Fruit fly (Drosophila melanogaster) whole organism, pupa: ENCODE results near the gene feo.

Experiments used
- CG10348 ChIP-seq: fragments of 200-800 bp; sonication (Bioruptor generic); IDR thresholded peaks from 2 replicates; pipeline ENCODE4 v1.3.6; 2022; ENCODE audit warnings: missing biosample characterization, missing genetic modification characterization
- CG13204 ChIP-seq: fragments of 200-800 bp; sonication (Bioruptor generic); optimal IDR thresholded peaks from 2 replicates; lab custom pipeline; 2018; ENCODE audit warnings: missing biosample characterization, mild to moderate bottlenecking, missing genetic modification characterization, moderate library complexity
- CG14655 ChIP-seq: fragments of 200-800 bp; sonication (Bioruptor generic); optimal IDR thresholded peaks from 3 replicates; lab custom pipeline; 2017; ENCODE audit warnings: mild to moderate bottlenecking, missing biosample characterization, missing genetic modification reagents, missing genetic modification characterization
- CG15710 ChIP-seq: fragments of 200-800 bp; sonication (Bioruptor generic); optimal IDR thresholded peaks from 2 replicates; lab custom pipeline; 2018; ENCODE audit warnings: missing biosample characterization, mild to moderate bottlenecking, missing genetic modification characterization, moderate library complexity
- CG17806 ChIP-seq: fragments of 200-800 bp; sonication (Bioruptor generic); optimal IDR thresholded peaks from 2 replicates; lab custom pipeline; 2018; ENCODE audit warnings: missing biosample characterization, mild to moderate bottlenecking, missing genetic modification characterization, moderate library complexity
- CG32121 ChIP-seq: fragments of 200-800 bp; sonication (Bioruptor generic); IDR thresholded peaks from 2 replicates; pipeline ENCODE4 v1.3.6; 2022; ENCODE audit warnings: missing biosample characterization, missing genetic modification characterization
- CG34367 ChIP-seq: fragments of 200-800 bp; sonication (Bioruptor generic); optimal IDR thresholded peaks from 2 replicates; lab custom pipeline; 2018; ENCODE audit warnings: missing biosample characterization, mild to moderate bottlenecking, missing genetic modification characterization
- CG8301 ChIP-seq: fragments of 200-800 bp; sonication (Bioruptor generic); optimal IDR thresholded peaks from 2 replicates; lab custom pipeline; 2018; ENCODE audit warnings: missing biosample characterization, mild to moderate bottlenecking, missing genetic modification characterization
- D1 ChIP-seq: fragments of 200-800 bp; sonication (Bioruptor generic); optimal IDR thresholded peaks from 2 replicates; lab custom pipeline; 2018; ENCODE audit warnings: missing biosample characterization, mild to moderate bottlenecking, missing genetic modification characterization, moderate library complexity
- EcR ChIP-seq: fragments of 200-800 bp; sonication (Bioruptor generic); optimal IDR thresholded peaks from 3 replicates; lab custom pipeline; 2019; ENCODE audit warnings: missing biosample characterization, missing genetic modification characterization, mild to moderate bottlenecking, moderate library complexity, missing genetic modification reagents
- Pif1A ChIP-seq: fragments of 200-800 bp; sonication (Bioruptor generic); optimal IDR thresholded peaks from 3 replicates; lab custom pipeline; 2016; ENCODE audit warnings: missing biosample characterization, missing genetic modification characterization
- Pif1B ChIP-seq: fragments of 200-800 bp; sonication (Bioruptor generic); optimal IDR thresholded peaks from 3 replicates; lab custom pipeline; 2016; ENCODE audit warnings: missing biosample characterization, missing genetic modification characterization

dm6 chrX:10848565-10848964 is 6.1 kb downstream of the feo start, which contains the start of gene CG2202:
- TF ChIP-seq CG8301 (tag; lab: Kevin White, UChicago) (no peak), CG15710 (tag; lab: Kevin White, UChicago) (no peak), CG13204 (no peak), CG34367 (tag; lab: Kevin White, UChicago) (no peak), CG17806 (tag; lab: Kevin White, UChicago) (no peak), Pif1A (GFP tag; lab: Kevin White, UChicago) (no peak), CG14655 (GFP tag; lab: Kevin White, UChicago) (no peak), CG32121 (GFP tag; lab: Robert Waterston, UW) (no peak), CG10348 (GFP tag; lab: Robert Waterston, UW) (no peak), Pif1B (no peak), EcR (GFP tag; lab: Kevin White, UChicago) (no peak), D1 (no peak)
